Worm (Caenorhabditis elegans) whole organism, L1 larva: ENCODE measurements around the gene R10E9.3.

Experiments used
- C04F5.9 ChIP-seq: sonication (generic microtip); optimal IDR thresholded peaks from 2 replicates; lab custom pipeline; 2016; ENCODE audit warnings: missing genetic modification characterization, missing compliant biosample characterization
- C16A3.4 ChIP-seq: fragments of 150-350 bp; optimal IDR thresholded peaks from 2 replicates; lab custom pipeline; 2014; ENCODE audit warnings: missing biosample characterization, missing genetic modification characterization
- blmp-1 ChIP-seq: fragments of 150-350 bp; optimal IDR thresholded peaks from 2 replicates; lab custom pipeline; 2014; ENCODE audit warnings: missing biosample characterization, missing genetic modification characterization
- ceh-63 ChIP-seq: fragments of 200-800 bp; sonication (Bioruptor generic); optimal IDR thresholded peaks from 2 replicates; lab custom pipeline; 2018; ENCODE audit warnings: mild to moderate bottlenecking, missing genetic modification characterization, missing compliant biosample characterization
- ceh-82 ChIP-seq, 3 experiments: fragments of 150-350 bp in 1 of 3; sonication (generic microtip) in 2 of 3; optimal IDR thresholded peaks; 2 replicates each; lab custom pipeline; 2014 to 2017; ENCODE audit warnings: missing biosample characterization in 3 of 3, missing genetic modification characterization in 3 of 3
- ces-1 ChIP-seq: fragments of 150-350 bp; optimal IDR thresholded peaks from 2 replicates; lab custom pipeline; 2014; ENCODE audit warnings: missing biosample characterization, missing genetic modification reagents, missing genetic modification characterization
- efl-1 ChIP-seq, 4 experiments: fragments of 150-350 bp; optimal IDR thresholded peaks in 3 of 4; peaks in 1 of 4; 1 replicate in 1 of 4; 2 replicates in 3 of 4; lab custom pipeline; 2014; ENCODE audit warnings: missing biosample characterization in 2 of 4, missing genetic modification characterization in 2 of 4, missing genetic modification reagents in 2 of 4
- efl-3 ChIP-seq: fragments of 200-800 bp; sonication (Bioruptor generic); optimal IDR thresholded peaks from 2 replicates; lab custom pipeline; 2018; ENCODE audit warnings: mild to moderate bottlenecking, missing genetic modification characterization, missing compliant biosample characterization
- egl-13 ChIP-seq: sonication (generic microtip); optimal IDR thresholded peaks from 2 replicates; lab custom pipeline; 2016; ENCODE audit warnings: missing genotype, missing genetic modification reagents, missing genetic modification characterization, missing compliant biosample characterization
- ets-5 ChIP-seq: fragments of 200-800 bp; sonication (Bioruptor generic); IDR thresholded peaks from 2 replicates; pipeline ENCODE4 v1.3.6; 2022; ENCODE audit warnings: missing genetic modification characterization, missing compliant biosample characterization
- fkh-10 ChIP-seq: sonication (generic microtip); optimal IDR thresholded peaks from 2 replicates; lab custom pipeline; 2017; ENCODE audit warnings: missing biosample characterization, missing genetic modification reagents, missing genetic modification characterization
- grh-1 ChIP-seq: fragments of 200-800 bp; sonication (Bioruptor generic); IDR thresholded peaks from 2 replicates; pipeline ENCODE4 v1.3.6; 2022; ENCODE audit warnings: missing genetic modification reagents, missing genetic modification characterization, missing compliant biosample characterization
- jun-1 ChIP-seq: fragments of 150-350 bp; optimal IDR thresholded peaks from 2 replicates; lab custom pipeline; 2014; ENCODE audit warnings: missing biosample characterization, missing genetic modification reagents, missing genetic modification characterization
- lin-35 ChIP-seq, 2 experiments: fragments of 150-350 bp; optimal IDR thresholded peaks; 2 replicates each; lab custom pipeline; 2014; ENCODE audit warnings: missing biosample characterization in 2 of 2, missing genetic modification characterization in 2 of 2, missing genetic modification reagents in 2 of 2
- lir-3 ChIP-seq: sonication (generic microtip); optimal IDR thresholded peaks from 2 replicates; lab custom pipeline; 2016; ENCODE audit warnings: mild to moderate bottlenecking, missing genetic modification characterization, moderate library complexity, missing compliant biosample characterization; ENCODE audit not compliant: poor library complexity
- mab-9 ChIP-seq: fragments of 200-800 bp; sonication (Bioruptor generic); IDR thresholded peaks from 2 replicates; pipeline ENCODE4 v1.3.6; 2022; ENCODE audit warnings: missing genetic modification reagents, missing genetic modification characterization, missing compliant biosample characterization
- mef-2 ChIP-seq: fragments of 150-350 bp; optimal IDR thresholded peaks from 2 replicates; lab custom pipeline; 2014; ENCODE audit warnings: missing biosample characterization, missing genetic modification characterization
- mep-1 ChIP-seq: fragments of 150-350 bp; optimal IDR thresholded peaks from 2 replicates; lab custom pipeline; 2014; ENCODE audit warnings: missing biosample characterization, missing genetic modification characterization
- nhr-11 ChIP-seq: fragments of 150-350 bp; optimal IDR thresholded peaks from 2 replicates; lab custom pipeline; 2014; ENCODE audit warnings: missing biosample characterization, missing genetic modification characterization
- nhr-19 ChIP-seq: fragments of 200-800 bp; sonication (Bioruptor generic); conservative IDR thresholded peaks from 2 replicates; pipeline ENCODE4 v1.3.6; 2022; ENCODE audit warnings: missing genetic modification characterization, missing compliant biosample characterization
- nhr-237 ChIP-seq: fragments of 150-350 bp; optimal IDR thresholded peaks from 2 replicates; lab custom pipeline; 2014; ENCODE audit warnings: missing biosample characterization, missing genetic modification characterization
- pag-3 ChIP-seq: sonication (generic microtip); optimal IDR thresholded peaks from 2 replicates; lab custom pipeline; 2017; ENCODE audit warnings: missing genetic modification characterization, mild to moderate bottlenecking, missing compliant biosample characterization, antibody characterized with exemption, borderline replicate concordance; ENCODE audit not compliant: insufficient read depth
- pax-3 ChIP-seq: fragments of 200-800 bp; sonication (Bioruptor generic); optimal IDR thresholded peaks from 2 replicates; lab custom pipeline; 2018; ENCODE audit warnings: mild to moderate bottlenecking, missing genetic modification characterization, moderate library complexity, missing compliant biosample characterization
- pqm-1 ChIP-seq: sonication (generic microtip); optimal IDR thresholded peaks from 3 replicates; lab custom pipeline; 2017; ENCODE audit warnings: missing biosample characterization, missing genetic modification characterization
- skn-1 ChIP-seq: fragments of 150-350 bp; optimal IDR thresholded peaks from 2 replicates; lab custom pipeline; 2014; ENCODE audit warnings: missing biosample characterization, missing genetic modification characterization
- swsn-7 ChIP-seq: sonication (generic microtip); optimal IDR thresholded peaks from 2 replicates; lab custom pipeline; 2016; ENCODE audit warnings: missing genetic modification characterization, missing compliant biosample characterization
- tlp-1 ChIP-seq: fragments of 150-350 bp; optimal IDR thresholded peaks from 2 replicates; lab custom pipeline; 2014; ENCODE audit warnings: missing biosample characterization, missing genetic modification characterization
- unc-86 ChIP-seq: sonication (generic microtip); optimal IDR thresholded peaks from 2 replicates; lab custom pipeline; 2016; ENCODE audit warnings: missing genetic modification characterization, missing compliant biosample characterization
- xbp-1 ChIP-seq: sonication (generic microtip); optimal IDR thresholded peaks from 2 replicates; lab custom pipeline; 2016; ENCODE audit warnings: missing genetic modification characterization, missing compliant biosample characterization
- zag-1 ChIP-seq: fragments of 150-350 bp; optimal IDR thresholded peaks from 2 replicates; lab custom pipeline; 2014; ENCODE audit warnings: missing biosample characterization, missing genetic modification characterization
- zip-4 ChIP-seq: fragments of 200-800 bp; sonication (Bioruptor generic); optimal IDR thresholded peaks from 2 replicates; lab custom pipeline; 2018; ENCODE audit warnings: mild to moderate bottlenecking, missing genetic modification characterization, moderate library complexity, missing compliant biosample characterization
- ztf-11 ChIP-seq, 2 experiments: sonication (generic microtip); optimal IDR thresholded peaks; 2 replicates each; lab custom pipeline; 2016 to 2017; ENCODE audit warnings: missing genetic modification characterization in 2 of 2, missing biosample characterization in 1 of 2, missing compliant biosample characterization in 1 of 2

Gene R10E9.3

DNA sequence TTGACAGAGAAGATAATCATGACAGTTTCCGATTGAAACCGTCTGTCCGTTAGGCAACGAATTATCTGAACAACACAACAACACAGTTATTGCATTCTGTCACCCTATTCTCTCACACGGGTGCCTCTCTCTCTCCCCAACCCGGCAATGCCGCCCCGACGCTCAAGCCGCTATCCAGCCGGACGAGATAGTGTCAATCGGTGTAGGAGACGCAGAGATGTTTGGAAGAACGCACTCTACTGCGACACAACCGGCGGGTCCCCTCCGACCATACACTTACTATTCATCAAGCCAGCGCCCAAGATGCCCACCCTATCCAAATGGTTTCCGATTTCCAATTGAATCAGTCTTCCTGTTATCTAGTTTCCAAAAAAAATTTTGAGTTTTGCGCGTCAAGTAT, 50.1 kb downstream of the R10E9.3 start (continued):
- no peak for TF ChIP-seq pag-3
- TF ChIP-seq pax-3 (tag; lab: Kevin White, UChicago): no peak
- no peak for TF ChIP-seq zag-1 (tag; lab: Kevin White, UChicago)
- no peak for TF ChIP-seq zip-4 (GFP tag; lab: Kevin White, UChicago)
- peak; percentile 3 for TF ChIP-seq swsn-7 (tag; lab: Kevin White, UChicago)
- TF ChIP-seq unc-86 (tag; lab: Kevin White, UChicago): no peak
- no peak for TF ChIP-seq ceh-63 (GFP tag; lab: Kevin White, UChicago)
- TF ChIP-seq lir-3 (tag; lab: Kevin White, UChicago): no peak
- TF ChIP-seq skn-1 (tag; lab: Kevin White, UChicago): no peak
- TF ChIP-seq jun-1 (tag; lab: Kevin White, UChicago): no peak
- no peak for TF ChIP-seq C16A3.4 (tag; lab: Kevin White, UChicago)
- TF ChIP-seq xbp-1 (tag; lab: Kevin White, UChicago): peak; percentile 6
- peak in 1 of 2 experiments; percentile 5 for TF ChIP-seq lin-35 (GFP tag; optimal IDR thresholded peaks at IDR 0.05; lab: Kevin White, UChicago)
- TF ChIP-seq grh-1 (GFP tag; lab: Robert Waterston, UW): no peak
- no peak for TF ChIP-seq ets-5 (GFP tag; lab: Robert Waterston, UW)
- TF ChIP-seq ztf-11 (tag; optimal IDR thresholded peaks at IDR 0.05; lab: Kevin White, UChicago): no peak
- no peak for TF ChIP-seq mab-9 (GFP tag; lab: Robert Waterston, UW)
- no peak for TF ChIP-seq mef-2
- TF ChIP-seq nhr-237 (tag; lab: Kevin White, UChicago): no peak
- no peak for TF ChIP-seq nhr-19
- no peak for TF ChIP-seq pqm-1 (tag; lab: Kevin White, UChicago)
- TF ChIP-seq C04F5.9 (tag; lab: Kevin White, UChicago): no peak
- no peak for TF ChIP-seq nhr-11 (tag; lab: Kevin White, UChicago)
- no peak for TF ChIP-seq blmp-1 (tag; lab: Kevin White, UChicago)
- TF ChIP-seq fkh-10 (GFP tag; lab: Kevin White, UChicago): no peak
- TF ChIP-seq tlp-1 (tag; lab: Kevin White, UChicago): no peak
- TF ChIP-seq ceh-82 (tag; optimal IDR thresholded peaks at IDR 0.05; lab: Kevin White, UChicago): no peak
- no peak for TF ChIP-seq mep-1 (tag; lab: Kevin White, UChicago)
- TF ChIP-seq ces-1: no peak
- TF ChIP-seq egl-13: no peak
- no peak for TF ChIP-seq efl-3

DNA sequence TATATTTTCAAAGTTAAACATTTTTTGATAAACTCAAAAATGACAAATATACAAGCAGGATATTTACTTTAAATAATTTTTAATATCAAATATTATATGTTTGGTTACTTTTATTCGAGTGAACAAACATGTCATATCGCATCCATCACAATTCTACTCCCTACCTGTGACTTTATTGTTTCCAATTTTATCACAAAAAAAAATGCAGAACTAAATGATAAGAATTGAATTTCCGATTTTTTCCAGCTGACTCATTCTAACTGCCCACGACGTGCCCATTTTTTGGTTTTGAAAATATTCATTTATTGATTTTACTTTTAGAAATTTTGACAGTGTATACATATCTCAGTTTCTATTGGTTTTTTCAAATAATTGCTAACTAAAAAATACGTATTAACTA, 51.0 kb downstream of the R10E9.3 start:
- TF ChIP-seq efl-1 (optimal IDR thresholded peaks at IDR 0.05; lab: Kevin White, UChicago) (no peak), efl-1 (GFP tag; optimal IDR thresholded peaks at IDR 0.05 in 1 of 2; lab: Kevin White, UChicago) (peak in 1 of 2 experiments; percentile 28), zag-1 (tag; lab: Kevin White, UChicago) (no peak)
